Worm (Caenorhabditis elegans) whole organism, L1 larva: ENCODE data around the gene sqv-1.

Experiments used
- F16B12.6 ChIP-seq: fragments of 150-350 bp; optimal IDR thresholded peaks from 2 replicates; lab custom pipeline; 2014; ENCODE audit warnings: missing biosample characterization, missing genetic modification characterization
- Y116A8C.19 ChIP-seq: sonication (generic microtip); optimal IDR thresholded peaks from 2 replicates; lab custom pipeline; 2016; ENCODE audit warnings: missing compliant biosample characterization, missing genetic modification characterization, borderline replicate concordance
- aly-2 ChIP-seq: fragments of 150-350 bp; optimal IDR thresholded peaks from 2 replicates; lab custom pipeline; 2014; ENCODE audit warnings: missing biosample characterization, missing genetic modification characterization
- ceh-8 ChIP-seq: fragments of 200-800 bp; sonication (Bioruptor generic); optimal IDR thresholded peaks from 2 replicates; lab custom pipeline; 2018; ENCODE audit warnings: mild to moderate bottlenecking, missing genetic modification characterization, moderate library complexity, missing compliant biosample characterization
- ceh-82 ChIP-seq, 3 experiments: fragments of 150-350 bp in 1 of 3; sonication (generic microtip) in 2 of 3; optimal IDR thresholded peaks; 2 replicates each; lab custom pipeline; 2014 to 2017; ENCODE audit warnings: missing biosample characterization in 3 of 3, missing genetic modification characterization in 3 of 3
- ceh-88 ChIP-seq: fragments of 200-800 bp; sonication (Bioruptor generic); IDR thresholded peaks from 2 replicates; pipeline ENCODE4 v1.3.6; 2022; ENCODE audit warnings: missing genetic modification characterization, missing compliant biosample characterization
- dpl-1 ChIP-seq, 3 experiments: fragments of 150-350 bp in 2 of 3; sonication (generic microtip) in 1 of 3; optimal IDR thresholded peaks; 2 replicates each; lab custom pipeline; 2014 to 2017; ENCODE audit warnings: missing biosample characterization in 3 of 3, missing genetic modification characterization in 3 of 3, missing genetic modification reagents in 3 of 3
- dsc-1 ChIP-seq: sonication (generic microtip); optimal IDR thresholded peaks from 2 replicates; lab custom pipeline; 2016; ENCODE audit warnings: mild to moderate bottlenecking, missing genetic modification characterization, missing compliant biosample characterization
- efl-1 ChIP-seq, 4 experiments: fragments of 150-350 bp; optimal IDR thresholded peaks in 3 of 4; peaks in 1 of 4; 1 replicate in 1 of 4; 2 replicates in 3 of 4; lab custom pipeline; 2014; ENCODE audit warnings: missing biosample characterization in 2 of 4, missing genetic modification characterization in 2 of 4, missing genetic modification reagents in 2 of 4
- efl-3 ChIP-seq: fragments of 200-800 bp; sonication (Bioruptor generic); optimal IDR thresholded peaks from 2 replicates; lab custom pipeline; 2018; ENCODE audit warnings: mild to moderate bottlenecking, missing genetic modification characterization, missing compliant biosample characterization
- egl-27 ChIP-seq, 2 experiments: fragments of 150-350 bp in 1 of 2; sonication (generic microtip); optimal IDR thresholded peaks; 3 replicates each; lab custom pipeline; 2017 to 2018; ENCODE audit warnings: missing biosample characterization in 2 of 2, missing genetic modification characterization in 2 of 2, missing genetic modification reagents in 2 of 2
- elt-2 ChIP-seq: sonication (generic microtip); optimal IDR thresholded peaks from 2 replicates; lab custom pipeline; 2016; ENCODE audit warnings: missing genetic modification characterization, mild to moderate bottlenecking, inconsistent platforms, missing compliant biosample characterization, missing genetic modification reagents
- fkh-10 ChIP-seq: sonication (generic microtip); optimal IDR thresholded peaks from 2 replicates; lab custom pipeline; 2017; ENCODE audit warnings: missing biosample characterization, missing genetic modification reagents, missing genetic modification characterization
- grh-1 ChIP-seq: fragments of 200-800 bp; sonication (Bioruptor generic); IDR thresholded peaks from 2 replicates; pipeline ENCODE4 v1.3.6; 2022; ENCODE audit warnings: missing genetic modification reagents, missing genetic modification characterization, missing compliant biosample characterization
- hlh-17 ChIP-seq: fragments of 200-800 bp; sonication (Bioruptor generic); optimal IDR thresholded peaks from 2 replicates; lab custom pipeline; 2018; ENCODE audit warnings: missing genetic modification characterization, mild to moderate bottlenecking, missing compliant biosample characterization, moderate library complexity, borderline replicate concordance
- lin-14 ChIP-seq: fragments of 200-800 bp; sonication (Bioruptor generic); optimal IDR thresholded peaks from 2 replicates; lab custom pipeline; 2018; ENCODE audit warnings: mild to moderate bottlenecking, missing genetic modification characterization, moderate library complexity, missing compliant biosample characterization
- lin-35 ChIP-seq, 2 experiments: fragments of 150-350 bp; optimal IDR thresholded peaks; 2 replicates each; lab custom pipeline; 2014; ENCODE audit warnings: missing biosample characterization in 2 of 2, missing genetic modification characterization in 2 of 2, missing genetic modification reagents in 2 of 2
- lir-3 ChIP-seq: sonication (generic microtip); optimal IDR thresholded peaks from 2 replicates; lab custom pipeline; 2016; ENCODE audit warnings: mild to moderate bottlenecking, missing genetic modification characterization, moderate library complexity, missing compliant biosample characterization; ENCODE audit not compliant: poor library complexity
- lsy-2 ChIP-seq, 2 experiments: fragments of 150-350 bp; optimal IDR thresholded peaks; 2 replicates each; lab custom pipeline; 2014; ENCODE audit warnings: missing biosample characterization in 2 of 2, missing genetic modification characterization in 2 of 2
- mef-2 ChIP-seq: fragments of 150-350 bp; optimal IDR thresholded peaks from 2 replicates; lab custom pipeline; 2014; ENCODE audit warnings: missing biosample characterization, missing genetic modification characterization
- mep-1 ChIP-seq: fragments of 150-350 bp; optimal IDR thresholded peaks from 2 replicates; lab custom pipeline; 2014; ENCODE audit warnings: missing biosample characterization, missing genetic modification characterization
- nhr-12 ChIP-seq: sonication (generic microtip); optimal IDR thresholded peaks from 2 replicates; lab custom pipeline; 2017; ENCODE audit warnings: missing biosample characterization, missing genetic modification characterization
- nhr-237 ChIP-seq: fragments of 150-350 bp; optimal IDR thresholded peaks from 2 replicates; lab custom pipeline; 2014; ENCODE audit warnings: missing biosample characterization, missing genetic modification characterization
- nhr-47 ChIP-seq: sonication (generic microtip); optimal IDR thresholded peaks from 2 replicates; lab custom pipeline; 2016; ENCODE audit warnings: mild to moderate bottlenecking, missing genetic modification characterization, moderate library complexity, missing compliant biosample characterization
- nhr-71 ChIP-seq: sonication (generic microtip); optimal IDR thresholded peaks from 2 replicates; lab custom pipeline; 2016; ENCODE audit warnings: mild to moderate bottlenecking, missing genetic modification characterization, moderate library complexity, missing compliant biosample characterization
- nhr-76 ChIP-seq: sonication (generic microtip); optimal IDR thresholded peaks from 2 replicates; lab custom pipeline; 2017; ENCODE audit warnings: missing biosample characterization, missing genetic modification characterization
- nhr-77 ChIP-seq: fragments of 150-350 bp; optimal IDR thresholded peaks from 2 replicates; lab custom pipeline; 2014; ENCODE audit warnings: missing biosample characterization, missing genetic modification characterization
- nhr-84 ChIP-seq: sonication (generic microtip); optimal IDR thresholded peaks from 2 replicates; lab custom pipeline; 2017; ENCODE audit warnings: missing biosample characterization, missing genetic modification characterization
- nhr-85 ChIP-seq: sonication (generic microtip); peaks from one replicate; lab custom pipeline; 2016; ENCODE audit warnings: missing genetic modification characterization, inconsistent platforms, missing compliant biosample characterization
- pag-3 ChIP-seq: sonication (generic microtip); optimal IDR thresholded peaks from 2 replicates; lab custom pipeline; 2017; ENCODE audit warnings: missing genetic modification characterization, mild to moderate bottlenecking, missing compliant biosample characterization, antibody characterized with exemption, borderline replicate concordance; ENCODE audit not compliant: insufficient read depth
- pqm-1 ChIP-seq: sonication (generic microtip); optimal IDR thresholded peaks from 3 replicates; lab custom pipeline; 2017; ENCODE audit warnings: missing biosample characterization, missing genetic modification characterization
- rnt-1 ChIP-seq: sonication (generic microtip); optimal IDR thresholded peaks from 2 replicates; lab custom pipeline; 2016; ENCODE audit warnings: mild to moderate bottlenecking, missing genetic modification characterization, moderate library complexity, missing compliant biosample characterization
- skn-1 ChIP-seq: fragments of 150-350 bp; optimal IDR thresholded peaks from 2 replicates; lab custom pipeline; 2014; ENCODE audit warnings: missing biosample characterization, missing genetic modification characterization
- snu-23 ChIP-seq: sonication (generic microtip); optimal IDR thresholded peaks from 2 replicates; lab custom pipeline; 2016; ENCODE audit warnings: missing genetic modification characterization, missing compliant biosample characterization
- sptf-1 ChIP-seq: fragments of 150-350 bp; optimal IDR thresholded peaks from 2 replicates; lab custom pipeline; 2014; ENCODE audit warnings: missing biosample characterization, missing genetic modification characterization
- tlp-1 ChIP-seq: fragments of 150-350 bp; optimal IDR thresholded peaks from 2 replicates; lab custom pipeline; 2014; ENCODE audit warnings: missing biosample characterization, missing genetic modification characterization
- unc-98 ChIP-seq: fragments of 200-800 bp; sonication (Bioruptor generic); IDR thresholded peaks from 2 replicates; pipeline ENCODE4 v1.3.6; 2022; ENCODE audit warnings: missing genetic modification characterization, missing compliant biosample characterization

The sqv-1 gene

ce11 chrIV:8375381-8375780 lies 14.5 kb downstream of the sqv-1 start (continued):
- TF ChIP-seq dsc-1 (tag; lab: Kevin White, UChicago): peak; percentile 83
- TF ChIP-seq, all 84 proteins: peak for 55

ce11 chrIV:8376923-8377322 lies 16.0 kb downstream of the sqv-1 start:
- TF ChIP-seq aly-2 (no peak), efl-1 (optimal IDR thresholded peaks at IDR 0.05; lab: Kevin White, UChicago) (peak in 1 of 2 experiments; percentile 27), efl-1 (GFP tag; optimal IDR thresholded peaks at IDR 0.05 in 1 of 2; lab: Kevin White, UChicago) (no peak), nhr-237 (tag; lab: Kevin White, UChicago) (no peak), nhr-47 (tag; lab: Kevin White, UChicago) (no peak), rnt-1 (tag; lab: Kevin White, UChicago) (peak; percentile 12), lin-14 (peak; percentile 46), ceh-88 (GFP tag; lab: Robert Waterston, UW) (no peak), lin-35 (GFP tag; optimal IDR thresholded peaks at IDR 0.05; lab: Kevin White, UChicago) (peak in 1 of 2 experiments; percentile 16), skn-1 (tag; lab: Kevin White, UChicago) (peak; percentile 72), ceh-82 (tag; optimal IDR thresholded peaks at IDR 0.05; lab: Kevin White, UChicago) (peak in 2 of 3 experiments; percentile 2 to 38), nhr-12 (no peak), nhr-84 (tag; lab: Kevin White, UChicago) (no peak), nhr-71 (tag; lab: Kevin White, UChicago) (peak; percentile 9), dpl-1 (GFP tag; optimal IDR thresholded peaks at IDR 0.05; lab: Kevin White, UChicago) (no peak), pag-3 (no peak), grh-1 (GFP tag; lab: Robert Waterston, UW) (no peak), egl-27 (tag; optimal IDR thresholded peaks at IDR 0.05; lab: Kevin White, UChicago) (no peak), lsy-2 (tag; optimal IDR thresholded peaks at IDR 0.05; lab: Kevin White, UChicago) (peak in 1 of 2 experiments; percentile 32), mep-1 (tag; lab: Kevin White, UChicago) (peak; percentile 36), nhr-85 (tag; lab: Kevin White, UChicago) (no peak), unc-98 (GFP tag; lab: Robert Waterston, UW) (no peak), mef-2 (tag; lab: Kevin White, UChicago) (no peak), dsc-1 (tag; lab: Kevin White, UChicago) (peak; percentile 58), nhr-77 (peak; percentile 38), pqm-1 (tag; lab: Kevin White, UChicago) (no peak), tlp-1 (tag; lab: Kevin White, UChicago) (no peak)

- TF ChIP-seq Y116A8C.19 (no peak), snu-23 (GFP tag; lab: Kevin White, UChicago) (no peak), nhr-84 (tag; lab: Kevin White, UChicago) (no peak), lir-3 (tag; lab: Kevin White, UChicago) (no peak), grh-1 (GFP tag; lab: Robert Waterston, UW) (0 out of 2 replicates have a peak, but pooled peaks have one; percentile 11), nhr-77 (no peak), efl-3 (no peak), fkh-10 (GFP tag; lab: Kevin White, UChicago) (no peak), elt-2 (tag; lab: Kevin White, UChicago) (no peak), skn-1 (tag; lab: Kevin White, UChicago) (no peak), aly-2 (peak; percentile 43), nhr-47 (tag; lab: Kevin White, UChicago) (no peak), sptf-1 (no peak), nhr-76 (tag; lab: Kevin White, UChicago) (no peak), hlh-17 (GFP tag; lab: Kevin White, UChicago) (no peak)
- TF ChIP-seq, all 84 proteins: peak for 2
Measured at ce11 chrIV:8377501-8377900, 16.6 kb downstream of the sqv-1 start, which contains the start of gene D2096.7. TSS of gene D2096.7 (minus strand) at chrIV:8377630.

- TF ChIP-seq F16B12.6 (tag; lab: Kevin White, UChicago) (no peak), ceh-88 (GFP tag; lab: Robert Waterston, UW) (no peak), rnt-1 (tag; lab: Kevin White, UChicago) (no peak), ceh-8 (GFP tag; lab: Kevin White, UChicago) (no peak), lin-14 (no peak)
Measured at ce11 chrIV:8378280-8378679, 17.4 kb downstream of the sqv-1 start.
